Worm (Caenorhabditis elegans): ENCODE measurements around the gene F28E10.1.

Gene F28E10.1

ce11 chrIV:4568402-4568891 is at the start of gene F28E10.1:
Gene F28E10.1 (plus strand): TSS chrIV:4568841.
- TF ChIP-seq nhr-28 (tag; optimal IDR thresholded peaks at IDR 0.05): no peak
- TF ChIP-seq lin-39 (tag; optimal IDR thresholded peaks at IDR 0.05): peak; percentile 1
- TF ChIP-seq nhr-77 (tag; optimal IDR thresholded peaks at IDR 0.05): no peak
- TF ChIP-seq egl-5 (tag; optimal IDR thresholded peaks at IDR 0.05): no peak
- TF ChIP-seq lsy-12 (tag; optimal IDR thresholded peaks at IDR 0.05): no peak
- TF ChIP-seq egl-27 (tag; optimal IDR thresholded peaks at IDR 0.05): no peak
- TF ChIP-seq sea-2 (GFP tag; optimal IDR thresholded peaks at IDR 0.05): no peak
- TF ChIP-seq ceh-28 (tag; optimal IDR thresholded peaks at IDR 0.05): no peak
- no peak for TF ChIP-seq nhr-237 (tag; optimal IDR thresholded peaks at IDR 0.05)
- no peak for TF ChIP-seq unc-39 (tag; optimal IDR thresholded peaks at IDR 0.05)
- TF ChIP-seq elt-2 (tag; optimal IDR thresholded peaks at IDR 0.05): no peak
- TF ChIP-seq ama-1 (optimal IDR thresholded peaks at IDR 0.05): no peak
- peak; percentile 73 for TF ChIP-seq fkh-10 (GFP tag; optimal IDR thresholded peaks at IDR 0.05)
- no peak for TF ChIP-seq zag-1 (tag; optimal IDR thresholded peaks at IDR 0.05)

ce11 chrIV:4519714-4520113 is 48.9 kb upstream of the F28E10.1 start:
- no peak for TF ChIP-seq egl-5 (tag; optimal IDR thresholded peaks at IDR 0.05)
- TF ChIP-seq mdl-1 (tag; optimal IDR thresholded peaks at IDR 0.05): no peak
- TF ChIP-seq nhr-28 (tag; optimal IDR thresholded peaks at IDR 0.05): no peak
- peak; percentile 68 for TF ChIP-seq nhr-25 (tag; optimal IDR thresholded peaks at IDR 0.05)
- no peak for TF ChIP-seq elt-1 (tag; optimal IDR thresholded peaks at IDR 0.05)
- TF ChIP-seq ama-1 (optimal IDR thresholded peaks at IDR 0.05): peak; percentile 32

- TF ChIP-seq fos-1 (tag; optimal IDR thresholded peaks at IDR 0.05): no peak
- no peak for TF ChIP-seq tbx-2 (tag; optimal IDR thresholded peaks at IDR 0.05)
- no peak for TF ChIP-seq skn-1 (tag; optimal IDR thresholded peaks at IDR 0.05)
- TF ChIP-seq R02D3.7 (tag; optimal IDR thresholded peaks at IDR 0.05): no peak
- no peak for TF ChIP-seq ama-1 (optimal IDR thresholded peaks at IDR 0.05)
Measured at ce11 chrIV:4523461-4523860, 45.2 kb upstream of the F28E10.1 start.

DNA sequence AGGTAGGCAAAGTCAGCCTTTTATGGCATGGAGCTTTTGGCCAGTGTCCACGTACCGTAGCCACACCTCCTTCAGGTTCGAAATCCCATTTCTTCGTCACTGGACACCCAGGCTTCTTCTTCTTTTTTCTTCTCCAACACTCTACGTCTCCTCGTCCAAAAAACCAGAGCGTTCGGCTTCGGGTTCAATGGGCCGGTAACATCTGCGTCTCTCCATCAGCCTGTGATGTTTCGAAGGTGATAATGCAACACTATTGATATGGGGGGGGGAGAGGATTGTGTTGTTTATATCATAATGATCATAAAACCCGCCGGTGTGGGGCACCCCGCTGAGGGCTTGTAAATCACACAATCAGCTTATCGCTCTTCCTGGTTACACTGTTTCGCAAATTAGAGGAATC is 43.7 kb upstream of the F28E10.1 start, which contains the start of gene ZK180.6:
ZK180.6 (minus strand) TSS at position 101 of the 400 bp plus-strand sequence.
- no peak for TF ChIP-seq nhr-11 (tag; optimal IDR thresholded peaks at IDR 0.05)
- no peak for TF ChIP-seq ztf-11 (tag; optimal IDR thresholded peaks at IDR 0.05)
- TF ChIP-seq hmg-11 (tag; optimal IDR thresholded peaks at IDR 0.05): no peak
- no peak for TF ChIP-seq nhr-67 (tag; optimal IDR thresholded peaks at IDR 0.05)
- TF ChIP-seq ceh-82 (tag; optimal IDR thresholded peaks at IDR 0.05): no peak
- no peak for TF ChIP-seq fkh-10 (GFP tag; optimal IDR thresholded peaks at IDR 0.05)
- no peak for TF ChIP-seq nhr-76 (tag; optimal IDR thresholded peaks at IDR 0.05)
- TF ChIP-seq snpc-4 (tag; optimal IDR thresholded peaks at IDR 0.05): no peak
- TF ChIP-seq nhr-25 (tag; optimal IDR thresholded peaks at IDR 0.05): no peak
- TF ChIP-seq egl-5 (tag; optimal IDR thresholded peaks at IDR 0.05): no peak
- TF ChIP-seq ceh-9 (tag; optimal IDR thresholded peaks at IDR 0.05): no peak

- TF ChIP-seq aly-2 (tag; optimal IDR thresholded peaks at IDR 0.05) (no peak), nhr-43 (tag; optimal IDR thresholded peaks at IDR 0.05; ENCODE audit: poor library complexity, severe bottlenecking) (peak; percentile 79), skn-1 (tag; optimal IDR thresholded peaks at IDR 0.05) (no peak), tbx-2 (tag; optimal IDR thresholded peaks at IDR 0.05) (no peak), nfya-1 (tag; optimal IDR thresholded peaks at IDR 0.05; ENCODE audit: insufficient read depth) (no peak), elt-3 (tag; optimal IDR thresholded peaks at IDR 0.05) (peak in 1 of 3 experiments; percentile 20)
Measured at ce11 chrIV:4526028-4526427, 42.6 kb upstream of the F28E10.1 start.

DNA sequence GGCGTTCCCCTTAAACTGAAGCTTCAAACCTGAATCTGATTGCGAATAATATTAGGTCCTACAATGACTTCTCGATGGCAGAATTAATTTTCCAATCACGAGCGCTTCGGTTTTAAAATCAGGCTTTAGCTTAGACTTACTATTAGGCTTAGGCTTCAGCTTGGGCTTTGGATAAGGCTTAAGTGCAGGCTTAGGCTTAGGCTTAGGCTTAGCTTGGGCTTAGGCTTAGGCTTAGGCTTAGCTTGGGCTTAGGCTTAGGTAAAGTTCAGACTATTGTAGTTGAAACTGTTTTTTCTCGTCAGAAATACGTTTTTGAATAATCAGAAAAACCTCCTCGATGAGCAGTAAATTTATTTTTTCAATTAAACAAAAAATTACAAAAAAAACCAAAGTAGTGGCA is 41.9 kb upstream of the F28E10.1 start:
- TF ChIP-seq lin-39 (tag; optimal IDR thresholded peaks at IDR 0.05): no peak
- no peak for TF ChIP-seq fos-1 (tag; optimal IDR thresholded peaks at IDR 0.05)
- TF ChIP-seq fkh-2 (tag; optimal IDR thresholded peaks at IDR 0.05): no peak
- no peak for TF ChIP-seq unc-39 (tag; optimal IDR thresholded peaks at IDR 0.05)
- TF ChIP-seq elt-2 (tag; optimal IDR thresholded peaks at IDR 0.05): no peak
- no peak for TF ChIP-seq ztf-4 (tag; optimal IDR thresholded peaks at IDR 0.05)
- no peak for TF ChIP-seq snpc-4 (tag; optimal IDR thresholded peaks at IDR 0.05)
- no peak for TF ChIP-seq mdl-1 (tag; optimal IDR thresholded peaks at IDR 0.05)
- no peak for TF ChIP-seq lsy-12 (tag; optimal IDR thresholded peaks at IDR 0.05)
- no peak for TF ChIP-seq tbx-2 (tag; optimal IDR thresholded peaks at IDR 0.05)
- TF ChIP-seq lin-15B (tag; optimal IDR thresholded peaks at IDR 0.05): no peak
- no peak for TF ChIP-seq daf-12 (tag; optimal IDR thresholded peaks at IDR 0.05)
